Worm (Caenorhabditis elegans) whole organism, late embryonic: ENCODE measurements around the gene str-25.

Experiments used
- ama-1 ChIP-seq: fragments of 150-350 bp; optimal IDR thresholded peaks from 2 replicates; lab custom pipeline; 2014
- ceh-2 ChIP-seq: sonication (generic microtip); optimal IDR thresholded peaks from 2 replicates; lab custom pipeline; 2016; ENCODE audit warnings: missing genotype, missing genetic modification characterization, missing compliant biosample characterization
- dmd-4 ChIP-seq: sonication (generic microtip); optimal IDR thresholded peaks from 2 replicates; lab custom pipeline; 2016; ENCODE audit warnings: borderline replicate concordance, missing genetic modification characterization, missing compliant biosample characterization
- elt-4 ChIP-seq: sonication (generic microtip); optimal IDR thresholded peaks from 2 replicates; lab custom pipeline; 2016; ENCODE audit warnings: missing genetic modification characterization, missing compliant biosample characterization
- fkh-10 ChIP-seq: fragments of 150-350 bp; optimal IDR thresholded peaks from 2 replicates; lab custom pipeline; 2014; ENCODE audit warnings: missing biosample characterization, missing genetic modification reagents, missing genetic modification characterization
- hlh-8 ChIP-seq: sonication (generic microtip); optimal IDR thresholded peaks from 2 replicates; lab custom pipeline; 2016; ENCODE audit warnings: missing genotype, missing genetic modification characterization, missing compliant biosample characterization
- nhr-11 ChIP-seq: fragments of 150-350 bp; optimal IDR thresholded peaks from 2 replicates; lab custom pipeline; 2014; ENCODE audit warnings: missing biosample characterization, missing genetic modification characterization
- npax-4 ChIP-seq: sonication (generic microtip); optimal IDR thresholded peaks from 2 replicates; lab custom pipeline; 2016; ENCODE audit warnings: missing genetic modification characterization, missing compliant biosample characterization
- odd-2 ChIP-seq: sonication (generic microtip); optimal IDR thresholded peaks from 2 replicates; lab custom pipeline; 2017; ENCODE audit warnings: antibody characterized with exemption, mild to moderate bottlenecking, missing genetic modification characterization, missing compliant biosample characterization
- pha-4 ChIP-seq: fragments of 150-350 bp; optimal IDR thresholded peaks from 2 replicates; lab custom pipeline; 2018; ENCODE audit warnings: missing biosample characterization, missing genetic modification reagents, missing genetic modification characterization
- sox-2 ChIP-seq: fragments of 200-800 bp; sonication (Bioruptor generic); IDR thresholded peaks from 2 replicates; pipeline ENCODE4 v1.3.6; 2022; ENCODE audit warnings: missing genetic modification reagents, missing genetic modification characterization, missing compliant biosample characterization
- unc-55 ChIP-seq: sonication (generic microtip); optimal IDR thresholded peaks from 2 replicates; lab custom pipeline; 2017; ENCODE audit warnings: missing biosample characterization, missing genetic modification reagents, missing genetic modification characterization

- TF ChIP-seq ama-1 (no peak), unc-55 (no peak), npax-4 (tag; lab: Kevin White, UChicago) (no peak), sox-2 (GFP tag; lab: Robert Waterston, UW) (no peak), ceh-2 (tag; lab: Kevin White, UChicago) (no peak), fkh-10 (GFP tag; lab: Kevin White, UChicago) (no peak), elt-4 (tag; lab: Kevin White, UChicago) (no peak), hlh-8 (no peak), odd-2 (tag; lab: Kevin White, UChicago) (no peak), pha-4 (tag; lab: Kevin White, UChicago) (no peak), nhr-11 (tag; lab: Kevin White, UChicago) (no peak), dmd-4 (no peak)
These were observed 29.5 kb downstream of the str-25 start for ce11 chrV:16145009-16145408.
